Worm (Caenorhabditis elegans) whole organism, late embryonic: ENCODE measurements around the gene klp-3.

Experiments used
- ama-1 ChIP-seq: fragments of 150-350 bp; optimal IDR thresholded peaks from 2 replicates; lab custom pipeline; 2014
- ceh-14 ChIP-seq: sonication (generic microtip); optimal IDR thresholded peaks from 2 replicates; lab custom pipeline; 2016; ENCODE audit warnings: missing genotype, missing genetic modification characterization, missing compliant biosample characterization
- ceh-18 ChIP-seq: sonication (generic microtip); optimal IDR thresholded peaks from 2 replicates; lab custom pipeline; 2016; ENCODE audit warnings: missing genetic modification characterization, missing compliant biosample characterization
- ceh-45 ChIP-seq: fragments of 200-800 bp; sonication (Bioruptor generic); IDR thresholded peaks from 2 replicates; pipeline ENCODE4 v1.3.6; 2022; ENCODE audit warnings: missing genetic modification reagents, missing genetic modification characterization, missing compliant biosample characterization
- ets-4 ChIP-seq: sonication (generic microtip); optimal IDR thresholded peaks from 2 replicates; lab custom pipeline; 2016; ENCODE audit warnings: missing genetic modification characterization, missing compliant biosample characterization
- fkh-6 ChIP-seq: sonication (generic microtip); optimal IDR thresholded peaks from 2 replicates; lab custom pipeline; 2016; ENCODE audit warnings: missing genetic modification characterization, missing compliant biosample characterization
- hlh-30 ChIP-seq: sonication (generic microtip); optimal IDR thresholded peaks from 2 replicates; lab custom pipeline; 2017; ENCODE audit warnings: antibody characterized with exemption, missing genetic modification characterization, missing compliant biosample characterization; ENCODE audit not compliant: insufficient read depth
- lim-6 ChIP-seq: sonication (generic microtip); optimal IDR thresholded peaks from 2 replicates; lab custom pipeline; 2016; ENCODE audit warnings: missing genetic modification characterization, missing compliant biosample characterization
- mec-3 ChIP-seq: sonication (generic microtip); optimal IDR thresholded peaks from 2 replicates; lab custom pipeline; 2016; ENCODE audit warnings: borderline replicate concordance, missing genetic modification characterization, missing compliant biosample characterization
- pqm-1 ChIP-seq: sonication (generic microtip); optimal IDR thresholded peaks from 2 replicates; lab custom pipeline; 2016; ENCODE audit warnings: missing genetic modification characterization, missing compliant biosample characterization
- sdc-2 ChIP-seq: sonication (generic microtip); optimal IDR thresholded peaks from 2 replicates; lab custom pipeline; 2016; ENCODE audit warnings: missing genotype, missing genetic modification characterization, missing compliant biosample characterization
- tbx-7 ChIP-seq: sonication (generic microtip); optimal IDR thresholded peaks from 2 replicates; lab custom pipeline; 2016; ENCODE audit warnings: missing genotype, missing genetic modification characterization, missing compliant biosample characterization
- ztf-16 ChIP-seq: sonication (generic microtip); optimal IDR thresholded peaks from 2 replicates; lab custom pipeline; 2017; ENCODE audit warnings: missing genetic modification characterization, missing compliant biosample characterization

ce11 chrII:7827883-7828282 is 14.3 kb upstream of the klp-3 start:
- no peak for TF ChIP-seq tbx-7 (tag; lab: Kevin White, UChicago)
- TF ChIP-seq lim-6 (tag; lab: Kevin White, UChicago): no peak
- TF ChIP-seq sdc-2 (tag; lab: Kevin White, UChicago): no peak
- TF ChIP-seq mec-3 (tag; lab: Kevin White, UChicago): no peak
- no peak for TF ChIP-seq ztf-16 (tag; lab: Kevin White, UChicago)
- TF ChIP-seq ceh-18 (tag; lab: Kevin White, UChicago): no peak
- TF ChIP-seq hlh-30 (tag; lab: Kevin White, UChicago): no peak
- TF ChIP-seq ama-1 (lab: Kevin White, UChicago): no peak
- no peak for TF ChIP-seq ets-4 (tag; lab: Kevin White, UChicago)
- TF ChIP-seq ceh-45 (GFP tag; lab: Robert Waterston, UW): no peak
- TF ChIP-seq fkh-6 (tag; lab: Kevin White, UChicago): no peak
- TF ChIP-seq ceh-14 (tag; lab: Kevin White, UChicago): no peak
- no peak for TF ChIP-seq pqm-1 (tag; lab: Kevin White, UChicago)
